Worm (Caenorhabditis elegans): ENCODE data around the gene str-178.

Gene str-178

ce11 chrV:12716447-12716846 is at the start of gene str-178:
Gene str-178 (minus strand): TSS chrV:12716547.
- TF ChIP-seq dao-5 (tag; optimal IDR thresholded peaks at IDR 0.05) (no peak), him-1 (tag; optimal IDR thresholded peaks at IDR 0.05) (no peak), W03F9.2 (tag; optimal IDR thresholded peaks at IDR 0.05) (no peak)

ce11 chrV:12763291-12763995 is 47.1 kb upstream of the str-178 start, which contains the start of the genes abcf-1 and scc-3:
Gene abcf-1 (minus strand): TSS chrV:12763375.
Gene scc-3 (plus strand): TSS chrV:12763945.
- peak; percentile 11 for TF ChIP-seq W03F9.2 (tag; optimal IDR thresholded peaks at IDR 0.05)
- TF ChIP-seq him-1 (tag; optimal IDR thresholded peaks at IDR 0.05) = no peak

- TF ChIP-seq him-1 (tag; optimal IDR thresholded peaks at IDR 0.05) (no peak), W03F9.2 (tag; optimal IDR thresholded peaks at IDR 0.05) (no peak), dao-5 (tag; optimal IDR thresholded peaks at IDR 0.05) (no peak)
These were observed 44.6 kb upstream of the str-178 start, which contains the start of gene F18E2.15 for ce11 chrV:12760913-12761312. Gene F18E2.15 (minus strand): TSS chrV:12761013.

ce11 chrV:12759660-12760059 is 43.3 kb upstream of the str-178 start, which contains the start of gene papl-1:
Gene papl-1 (minus strand): TSS chrV:12759760.
- TF ChIP-seq W03F9.2 (tag; optimal IDR thresholded peaks at IDR 0.05) = no peak
- TF ChIP-seq dao-5 (tag; optimal IDR thresholded peaks at IDR 0.05) = no peak
- no peak for TF ChIP-seq him-1 (tag; optimal IDR thresholded peaks at IDR 0.05)

- TF ChIP-seq him-1 (tag; optimal IDR thresholded peaks at IDR 0.05) = no peak
- no peak for TF ChIP-seq W03F9.2 (tag; optimal IDR thresholded peaks at IDR 0.05)
- TF ChIP-seq dao-5 (tag; optimal IDR thresholded peaks at IDR 0.05) = no peak
These were observed 38.5 kb upstream of the str-178 start, which contains the start of gene gpa-13 for ce11 chrV:12754839-12755238. Gene gpa-13 (minus strand): TSS chrV:12754939.

ce11 chrV:12752407-12752806 is 36.1 kb upstream of the str-178 start, which contains the start of gene C15C8.8:
Gene C15C8.8 (minus strand): TSS chrV:12752507.
- no peak for TF ChIP-seq dao-5 (tag; optimal IDR thresholded peaks at IDR 0.05)
- TF ChIP-seq him-1 (tag; optimal IDR thresholded peaks at IDR 0.05) = no peak
- TF ChIP-seq W03F9.2 (tag; optimal IDR thresholded peaks at IDR 0.05) = no peak

ce11 chrV:12751495-12752050 is 35.2 kb upstream of the str-178 start, which contains the start of gene C15C8.6:
Gene C15C8.6 (minus strand): TSS chrV:12751545.
- TF ChIP-seq dao-5 (tag; optimal IDR thresholded peaks at IDR 0.05) = no peak
- TF ChIP-seq W03F9.2 (tag; optimal IDR thresholded peaks at IDR 0.05) = no peak
- no peak for TF ChIP-seq him-1 (tag; optimal IDR thresholded peaks at IDR 0.05)

ce11 chrV:12749558-12749957 is 33.2 kb upstream of the str-178 start:
- TF ChIP-seq him-1 (tag; optimal IDR thresholded peaks at IDR 0.05) (no peak), W03F9.2 (tag; optimal IDR thresholded peaks at IDR 0.05) (no peak), dao-5 (tag; optimal IDR thresholded peaks at IDR 0.05) (no peak)

ce11 chrV:12747856-12748255 is 31.5 kb upstream of the str-178 start, which contains the start of gene C15C8.5:
Gene C15C8.5 (plus strand): TSS chrV:12748007.
- no peak for TF ChIP-seq W03F9.2 (tag; optimal IDR thresholded peaks at IDR 0.05)
- no peak for TF ChIP-seq dao-5 (tag; optimal IDR thresholded peaks at IDR 0.05)
- TF ChIP-seq him-1 (tag; optimal IDR thresholded peaks at IDR 0.05) = no peak

- TF ChIP-seq dao-5 (tag; optimal IDR thresholded peaks at IDR 0.05) = no peak
- no peak for TF ChIP-seq him-1 (tag; optimal IDR thresholded peaks at IDR 0.05)
- TF ChIP-seq W03F9.2 (tag; optimal IDR thresholded peaks at IDR 0.05) = no peak
These were observed 31.1 kb upstream of the str-178 start, which contains the start of gene C15C8.4 for ce11 chrV:12747431-12747830. Gene C15C8.4 (minus strand): TSS chrV:12747463.

ce11 chrV:12744979-12745378 is 28.6 kb upstream of the str-178 start, which contains the start of gene C15C8.7:
Gene C15C8.7 (minus strand): TSS chrV:12745050.
- TF ChIP-seq W03F9.2 (tag; optimal IDR thresholded peaks at IDR 0.05) (no peak), him-1 (tag; optimal IDR thresholded peaks at IDR 0.05) (no peak), dao-5 (tag; optimal IDR thresholded peaks at IDR 0.05) (no peak)

- TF ChIP-seq W03F9.2 (tag; optimal IDR thresholded peaks at IDR 0.05) (no peak), him-1 (tag; optimal IDR thresholded peaks at IDR 0.05) (no peak), dao-5 (tag; optimal IDR thresholded peaks at IDR 0.05) (no peak)
These were observed 27.6 kb upstream of the str-178 start for ce11 chrV:12743778-12744502.

ce11 chrV:12741684-12742083 is 25.3 kb upstream of the str-178 start, which contains the start of gene hrg-7:
Gene hrg-7 (plus strand): TSS chrV:12742041.
- no peak for TF ChIP-seq him-1 (tag; optimal IDR thresholded peaks at IDR 0.05)
- TF ChIP-seq dao-5 (tag; optimal IDR thresholded peaks at IDR 0.05) = no peak
- no peak for TF ChIP-seq W03F9.2 (tag; optimal IDR thresholded peaks at IDR 0.05)

Data from whole organism, L4/young adult.